Worm (Caenorhabditis elegans) whole organism, L4/young adult: Measurements from ENCODE around the gene cho-1.

ENCODE experiments used
- W03F9.2 ChIP-seq: fragments of 150-350 bp; optimal IDR thresholded peaks from 2 replicates; lab custom pipeline; 2014; ENCODE audit warnings: missing biosample characterization, missing genetic modification characterization
- dao-5 ChIP-seq: sonication (generic microtip); optimal IDR thresholded peaks from 2 replicates; lab custom pipeline; 2016; ENCODE audit warnings: missing genotype, missing genetic modification characterization, moderate library complexity, missing compliant biosample characterization
- him-1 ChIP-seq: sonication (generic microtip); optimal IDR thresholded peaks from 2 replicates; lab custom pipeline; 2016; ENCODE audit warnings: missing genotype, missing genetic modification reagents, missing genetic modification characterization, missing compliant biosample characterization

Gene cho-1

DNA sequence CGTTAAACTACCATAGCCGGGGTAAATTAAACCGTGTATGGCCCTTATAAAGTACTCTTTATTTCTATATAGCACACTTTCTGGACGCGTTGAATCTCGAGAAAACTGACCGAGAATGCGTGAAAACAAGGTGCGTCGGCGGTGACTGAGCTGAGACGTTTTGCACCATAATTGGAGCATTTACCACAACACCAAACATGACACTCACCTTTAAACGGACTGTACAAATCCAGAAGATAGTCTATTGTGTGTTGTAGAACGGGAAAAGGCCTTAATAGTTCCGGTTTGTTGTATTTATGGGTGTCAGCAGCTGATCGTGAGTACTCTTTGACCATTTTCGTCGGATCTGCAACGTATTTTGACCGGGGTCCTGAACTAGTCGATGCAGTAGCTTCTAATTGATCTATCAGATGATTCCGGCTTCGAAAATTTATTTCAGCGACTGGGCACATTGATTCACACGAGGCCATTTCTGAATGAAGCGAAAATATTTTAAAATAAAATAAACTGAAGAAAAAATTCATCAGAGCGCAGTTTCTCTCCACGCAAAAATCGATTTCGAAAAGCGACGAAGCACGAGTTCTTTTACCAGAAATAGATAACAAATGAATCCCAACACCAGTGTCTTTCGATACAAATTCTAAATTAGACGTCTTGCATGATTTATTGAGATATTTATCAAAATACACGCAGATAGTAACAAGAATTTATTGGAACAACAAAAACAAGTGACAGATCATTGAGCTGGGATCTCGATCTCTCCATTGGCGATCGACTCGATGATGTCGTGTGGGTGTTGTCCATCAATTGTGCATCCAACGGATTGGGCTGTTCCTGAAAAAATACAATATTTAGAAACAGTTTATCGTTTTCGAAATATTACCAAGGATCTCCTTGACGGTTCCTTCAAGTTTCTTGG, 24.8 kb upstream of the cho-1 start, which contains the start of gene tag-115:
Gene tag-115, minus strand, starts transcription at position 472 of the 919 bp plus-strand sequence.
- TF ChIP-seq W03F9.2 (tag; lab: Kevin White, UChicago) (peak; percentile 36), him-1 (tag; lab: Kevin White, UChicago) (no peak), dao-5 (no peak)

ce11 chrIV:13236485-13236884, 22.1 kb upstream of the cho-1 start, which contains the start of gene pwp-1:
Gene pwp-1 (minus strand): TSS chrIV:13236585.
- no peak for TF ChIP-seq him-1 (tag; lab: Kevin White, UChicago)
- TF ChIP-seq W03F9.2 (tag; lab: Kevin White, UChicago): no peak
- no peak for TF ChIP-seq dao-5

- no peak for TF ChIP-seq dao-5
- no peak for TF ChIP-seq him-1 (tag; lab: Kevin White, UChicago)
- no peak for TF ChIP-seq W03F9.2 (tag; lab: Kevin White, UChicago)
Observed at ce11 chrIV:13231393-13231792, 17.0 kb upstream of the cho-1 start.

DNA sequence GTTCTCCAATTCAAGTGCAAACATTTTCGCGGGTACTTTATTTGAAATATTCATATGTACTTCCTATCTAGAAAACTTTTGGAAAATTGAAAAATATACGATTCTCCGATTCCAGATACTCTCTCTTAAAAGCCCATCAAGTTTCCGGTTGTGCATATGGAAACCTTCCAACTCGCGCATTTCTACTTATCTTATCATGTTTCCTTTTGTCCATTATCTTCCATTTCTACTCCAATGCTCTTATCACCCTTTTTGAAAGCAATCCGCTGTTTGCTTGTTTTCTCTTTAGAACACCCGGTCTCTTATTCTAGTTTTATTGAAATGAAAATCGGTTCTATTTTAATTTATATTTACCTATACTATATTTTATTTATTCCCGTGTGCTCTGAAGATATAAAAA, 7.3 kb upstream of the cho-1 start, which contains the start of gene C48D1.5:
Gene C48D1.5, plus strand, starts transcription at position 301 of the 400 bp plus-strand sequence.
- TF ChIP-seq dao-5 (no peak), him-1 (tag; lab: Kevin White, UChicago) (no peak), W03F9.2 (tag; lab: Kevin White, UChicago) (no peak)

DNA sequence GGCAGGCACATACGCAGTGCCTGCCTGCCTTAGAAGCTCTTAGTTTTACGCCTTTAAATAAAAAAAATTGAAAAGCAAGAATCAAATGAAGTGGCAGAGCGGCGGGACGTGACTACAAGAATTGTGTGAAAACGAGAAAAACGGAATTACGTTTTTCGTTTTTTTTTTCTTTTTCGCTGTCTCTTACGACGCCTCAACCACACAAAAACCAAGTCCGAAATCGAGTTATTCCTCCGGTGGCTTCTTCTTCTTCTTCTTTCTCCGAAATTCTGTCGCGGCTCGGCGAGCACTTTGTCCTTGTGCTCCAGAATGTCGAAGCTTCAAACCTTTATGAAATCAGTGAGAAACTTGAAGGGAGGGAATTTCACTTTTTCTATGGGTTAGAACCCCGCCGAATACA, 6.2 kb upstream of the cho-1 start:
- TF ChIP-seq W03F9.2 (tag; lab: Kevin White, UChicago) (no peak), dao-5 (no peak), him-1 (tag; lab: Kevin White, UChicago) (no peak)

- TF ChIP-seq him-1 (tag; lab: Kevin White, UChicago) (no peak), dao-5 (no peak), W03F9.2 (tag; lab: Kevin White, UChicago) (no peak)
Observed at ce11 chrIV:13209566-13209965, 4.8 kb downstream of the cho-1 start, which contains the start of gene C48D1.9. Gene C48D1.9 (minus strand): TSS chrIV:13209666.

DNA sequence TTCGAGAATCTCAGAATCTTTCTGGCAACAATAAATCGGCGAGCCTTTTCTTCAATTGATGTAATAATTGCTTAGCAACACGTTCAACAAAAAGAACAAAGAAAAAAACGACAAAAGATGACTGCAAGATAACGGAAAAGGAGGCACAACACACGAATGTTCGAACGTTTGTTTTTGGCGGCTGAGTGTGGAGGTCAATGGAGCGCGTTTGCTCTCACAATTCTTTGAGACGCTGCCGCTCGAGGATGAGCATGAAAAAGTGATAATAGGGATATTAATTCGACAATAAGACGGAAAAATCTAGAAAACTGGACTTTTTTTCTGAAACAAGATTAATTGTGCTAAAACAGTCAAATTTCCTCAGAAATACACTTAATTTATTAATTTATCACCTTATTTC, 8.5 kb downstream of the cho-1 start:
- no peak for TF ChIP-seq him-1 (tag; lab: Kevin White, UChicago)
- TF ChIP-seq dao-5: no peak
- no peak for TF ChIP-seq W03F9.2 (tag; lab: Kevin White, UChicago)

ce11 chrIV:13204037-13204436, 10.3 kb downstream of the cho-1 start, which contains the start of gene ced-3:
Gene ced-3 (minus strand): TSS chrIV:13204137.
- TF ChIP-seq W03F9.2 (tag; lab: Kevin White, UChicago): no peak
- TF ChIP-seq dao-5: no peak
- TF ChIP-seq him-1 (tag; lab: Kevin White, UChicago): no peak

- TF ChIP-seq W03F9.2 (tag; lab: Kevin White, UChicago) (no peak), him-1 (tag; lab: Kevin White, UChicago) (no peak)
Observed at ce11 chrIV:13197282-13197681, 17.1 kb downstream of the cho-1 start, which contains the start of gene C48D1.1. Gene C48D1.1 (minus strand): TSS chrIV:13197382.

ce11 chrIV:13193239-13193638, 21.1 kb downstream of the cho-1 start, which contains the start of gene F58D2.5:
Gene F58D2.5 (minus strand): TSS chrIV:13193339.
- TF ChIP-seq W03F9.2 (tag; lab: Kevin White, UChicago): no peak
- TF ChIP-seq him-1 (tag; lab: Kevin White, UChicago): no peak
- TF ChIP-seq dao-5: no peak

DNA sequence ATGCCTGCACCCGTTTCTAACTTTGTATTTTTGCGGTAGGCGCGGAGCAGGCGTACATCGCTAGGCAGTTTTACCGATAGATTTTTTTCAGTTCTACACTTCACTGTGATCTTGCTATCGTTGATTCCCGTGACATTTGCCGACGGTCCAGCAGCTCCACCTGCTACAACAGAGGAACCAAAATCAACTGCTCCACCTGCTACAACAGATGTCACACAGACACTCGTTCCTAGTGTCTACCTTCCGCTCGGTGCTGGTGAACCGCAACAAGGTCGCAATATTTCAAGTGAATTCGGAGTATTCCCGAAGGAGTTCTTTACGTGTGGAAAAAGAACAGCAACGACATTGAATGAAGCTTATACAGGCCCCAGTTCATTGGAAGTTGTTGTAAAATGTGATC, 24.3 kb downstream of the cho-1 start:
- TF ChIP-seq W03F9.2 (tag; lab: Kevin White, UChicago): no peak
- no peak for TF ChIP-seq dao-5
- no peak for TF ChIP-seq him-1 (tag; lab: Kevin White, UChicago)

- TF ChIP-seq W03F9.2 (tag; lab: Kevin White, UChicago): no peak
- no peak for TF ChIP-seq him-1 (tag; lab: Kevin White, UChicago)
- TF ChIP-seq dao-5: no peak
Observed at ce11 chrIV:13189467-13189866, 24.9 kb downstream of the cho-1 start, which contains the start of gene F58D2.2. Gene F58D2.2 (plus strand): TSS chrIV:13189767.

ce11 chrIV:13188959-13189358, 25.4 kb downstream of the cho-1 start, which contains the start of gene F58D2.4:
Gene F58D2.4 (minus strand): TSS chrIV:13189059.
- TF ChIP-seq W03F9.2 (tag; lab: Kevin White, UChicago) (no peak), dao-5 (no peak), him-1 (tag; lab: Kevin White, UChicago) (no peak)

ce11 chrIV:13180723-13181122, 33.6 kb downstream of the cho-1 start, which contains the start of gene F58D2.3:
Gene F58D2.3 (minus strand): TSS chrIV:13180823.
- TF ChIP-seq dao-5: no peak
- no peak for TF ChIP-seq him-1 (tag; lab: Kevin White, UChicago)
- TF ChIP-seq W03F9.2 (tag; lab: Kevin White, UChicago): no peak
